Worm (Caenorhabditis elegans): ENCODE results near the gene T05C12.9.

T05C12.9 gene

DNA sequence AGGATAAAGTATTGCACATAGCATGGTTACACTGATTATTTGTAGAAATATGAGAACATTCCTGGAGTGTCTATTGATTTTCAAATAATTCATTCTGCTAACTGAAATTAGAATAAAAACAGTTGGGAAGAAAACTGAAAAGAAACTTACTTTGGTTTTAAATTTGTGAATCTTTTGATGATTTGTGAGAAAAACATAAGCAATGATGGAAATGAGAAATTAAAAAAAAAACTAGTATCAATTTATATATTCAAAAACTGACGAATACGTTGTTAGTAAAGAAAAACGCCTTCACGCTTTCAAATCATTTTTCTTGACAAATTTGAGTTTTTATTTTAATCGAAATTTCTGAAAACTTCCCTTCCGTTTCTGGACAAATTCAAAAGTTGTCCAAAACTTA lies at the start of gene T05C12.9:
Gene T05C12.9 (minus strand): TSS at position 101 of the 400 bp plus-strand sequence.
- TF ChIP-seq nhr-232 (tag; optimal IDR thresholded peaks at IDR 0.05) (no peak), pax-1 (tag; optimal IDR thresholded peaks at IDR 0.05) (no peak), che-1 (tag; optimal IDR thresholded peaks at IDR 0.05) (no peak), K02D7.2 (tag; optimal IDR thresholded peaks at IDR 0.05) (no peak), pqm-1 (tag; optimal IDR thresholded peaks at IDR 0.05) (no peak), ttx-3 (tag; optimal IDR thresholded peaks at IDR 0.05) (no peak), odd-2 (tag; optimal IDR thresholded peaks at IDR 0.05) (no peak), hlh-13 (GFP tag; optimal IDR thresholded peaks at IDR 0.05) (no peak), rnt-1 (tag; optimal IDR thresholded peaks at IDR 0.05) (no peak), T23F11.4 (GFP tag; optimal IDR thresholded peaks at IDR 0.05) (no peak), sox-2 (GFP tag; IDR thresholded peaks at IDR 0.05) (no peak), fkh-6 (tag; optimal IDR thresholded peaks at IDR 0.05) (no peak), syd-9 (tag; optimal IDR thresholded peaks at IDR 0.05) (no peak), elt-2 (tag; optimal IDR thresholded peaks at IDR 0.05) (no peak), K09A11.1 (tag; optimal IDR thresholded peaks at IDR 0.05; ENCODE audit: insufficient read depth) (no peak), ceh-24 (tag; optimal IDR thresholded peaks at IDR 0.05) (no peak), ceh-18 (tag; optimal IDR thresholded peaks at IDR 0.05) (no peak), ceh-14 (tag; optimal IDR thresholded peaks at IDR 0.05) (no peak), lin-11 (tag; optimal IDR thresholded peaks at IDR 0.05) (no peak), ztf-16 (tag; optimal IDR thresholded peaks at IDR 0.05) (no peak)

DNA sequence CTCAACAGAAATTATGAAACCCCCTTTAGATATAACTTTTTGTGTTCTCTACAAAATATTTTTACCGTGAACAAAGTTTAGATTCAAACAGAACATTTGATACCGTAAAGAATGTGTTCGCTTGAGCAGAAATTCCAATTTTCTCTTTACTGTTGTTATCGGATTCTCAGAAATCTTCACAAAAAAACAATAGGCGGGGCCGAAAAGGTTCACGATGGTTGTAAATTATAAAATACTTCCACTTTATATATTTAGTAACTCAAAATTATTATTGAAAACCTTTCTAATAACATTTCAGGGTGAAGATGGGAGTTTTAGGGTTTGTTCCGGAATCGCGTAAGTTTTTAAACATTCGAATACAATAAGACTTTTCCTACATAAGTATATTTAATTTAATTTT lies 45.1 kb upstream of the T05C12.9 start, which contains the start of gene nlp-5:
Gene nlp-5 (plus strand): TSS at position 301 of the 400 bp plus-strand sequence.
- TF ChIP-seq unc-55 (GFP tag; optimal IDR thresholded peaks at IDR 0.05) (no peak), lim-6 (tag; optimal IDR thresholded peaks at IDR 0.05) (no peak), unc-86 (tag; optimal IDR thresholded peaks at IDR 0.05) (no peak), odd-2 (tag; optimal IDR thresholded peaks at IDR 0.05) (no peak)

DNA sequence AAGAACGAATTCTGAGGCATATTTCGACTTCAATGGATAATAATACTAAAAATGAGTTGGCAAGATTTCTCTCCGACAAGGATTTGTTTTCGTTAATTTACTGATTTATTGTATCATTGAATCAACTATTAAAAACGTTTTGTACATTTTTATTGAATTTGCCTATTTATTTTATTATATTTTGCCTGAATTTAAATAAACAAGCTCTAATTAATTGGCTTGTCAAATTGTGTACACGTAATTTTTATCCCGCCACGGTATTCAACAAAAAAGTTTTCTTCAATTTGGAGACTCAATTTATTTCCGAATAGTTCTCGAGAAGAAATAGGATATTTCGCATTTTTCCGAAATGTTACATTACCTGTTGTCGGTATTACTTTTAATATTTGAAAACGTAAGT lies 39.5 kb upstream of the T05C12.9 start, which contains the start of gene M110.7:
Gene M110.7 (plus strand): TSS at position 301 of the 400 bp plus-strand sequence.
- TF ChIP-seq T23F11.4 (GFP tag; optimal IDR thresholded peaks at IDR 0.05): no peak
- TF ChIP-seq zip-5 (tag; optimal IDR thresholded peaks at IDR 0.05): no peak
- TF ChIP-seq pqm-1 (tag; optimal IDR thresholded peaks at IDR 0.05): no peak
- no peak for TF ChIP-seq ceh-19 (GFP tag; optimal IDR thresholded peaks at IDR 0.05)
- no peak for TF ChIP-seq unc-55 (GFP tag; optimal IDR thresholded peaks at IDR 0.05)
- TF ChIP-seq odd-2 (tag; optimal IDR thresholded peaks at IDR 0.05): no peak
- no peak for TF ChIP-seq ets-4 (tag; optimal IDR thresholded peaks at IDR 0.05)
- no peak for TF ChIP-seq ceh-24 (tag; optimal IDR thresholded peaks at IDR 0.05)
- TF ChIP-seq pros-1 (tag; optimal IDR thresholded peaks at IDR 0.05): no peak
- TF ChIP-seq ceh-9 (tag; optimal IDR thresholded peaks at IDR 0.05): no peak

DNA sequence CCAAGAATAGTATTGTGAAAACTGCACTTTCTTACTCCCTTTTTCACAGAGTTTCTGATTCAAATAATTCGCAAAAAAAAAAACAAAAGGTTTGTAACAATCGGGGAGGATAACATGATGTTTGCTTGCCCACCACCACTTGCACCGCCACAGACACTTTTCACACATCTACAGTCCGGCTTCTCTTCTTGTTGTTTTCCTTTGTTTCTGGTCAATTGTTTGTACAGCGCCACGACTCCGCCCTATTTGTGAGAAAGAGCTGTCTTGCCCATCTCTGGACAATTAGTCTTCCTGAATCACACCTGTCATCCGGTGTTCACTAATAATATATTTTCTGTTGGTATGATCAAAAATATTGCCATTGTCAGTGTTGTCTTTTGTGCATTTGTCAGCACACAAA lies 38.0 kb upstream of the T05C12.9 start, which contains the start of gene M110.9:
Gene M110.9 (plus strand): TSS at position 301 of the 400 bp plus-strand sequence.
- TF ChIP-seq madf-2 (tag; optimal IDR thresholded peaks at IDR 0.05): no peak
- TF ChIP-seq ttx-3 (tag; optimal IDR thresholded peaks at IDR 0.05): no peak
- TF ChIP-seq nhr-11 (tag; optimal IDR thresholded peaks at IDR 0.05): no peak
- TF ChIP-seq nhr-232 (tag; optimal IDR thresholded peaks at IDR 0.05): no peak
- TF ChIP-seq hlh-8 (tag; optimal IDR thresholded peaks at IDR 0.05): no peak
- no peak for TF ChIP-seq rnt-1 (tag; optimal IDR thresholded peaks at IDR 0.05)
- TF ChIP-seq unc-86 (tag; optimal IDR thresholded peaks at IDR 0.05): no peak
- no peak for TF ChIP-seq C08G9.2 (tag; optimal IDR thresholded peaks at IDR 0.05)
- no peak for TF ChIP-seq tbx-7 (tag; optimal IDR thresholded peaks at IDR 0.05)
- no peak for TF ChIP-seq ceh-9 (tag; optimal IDR thresholded peaks at IDR 0.05)

DNA sequence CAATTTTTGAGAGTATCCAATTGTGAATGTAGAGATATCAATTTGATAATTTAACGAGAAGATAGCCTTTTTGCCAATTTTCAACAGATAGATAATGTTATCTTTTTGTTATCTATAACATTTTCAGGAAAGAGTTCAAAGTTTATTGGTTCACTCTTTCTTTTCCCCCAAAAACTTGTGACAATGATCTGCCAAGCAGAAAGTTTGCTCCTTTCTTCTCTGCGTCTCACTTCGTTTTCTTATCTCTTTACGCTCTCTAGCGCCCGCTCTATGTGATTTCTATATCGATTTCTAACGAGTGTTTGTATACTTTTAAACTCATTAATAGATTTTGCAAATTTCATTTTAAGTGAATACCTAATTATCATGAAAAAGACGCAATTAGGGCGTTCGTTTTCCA lies 33.4 kb upstream of the T05C12.9 start:
- no peak for TF ChIP-seq npax-4 (tag; optimal IDR thresholded peaks at IDR 0.05)
- TF ChIP-seq hlh-30 (tag; optimal IDR thresholded peaks at IDR 0.05; ENCODE audit: insufficient read depth): no peak
- no peak for TF ChIP-seq syd-9 (tag; optimal IDR thresholded peaks at IDR 0.05)
- no peak for TF ChIP-seq zip-5 (tag; optimal IDR thresholded peaks at IDR 0.05)
- TF ChIP-seq elt-2 (tag; optimal IDR thresholded peaks at IDR 0.05): peak; percentile 83
- TF ChIP-seq unc-3 (GFP tag; conservative IDR thresholded peaks at IDR 0.05): no peak
- no peak for TF ChIP-seq unc-3 (tag; optimal IDR thresholded peaks at IDR 0.05)
- no peak for TF ChIP-seq unc-55 (GFP tag; optimal IDR thresholded peaks at IDR 0.05)
